Worm (Caenorhabditis elegans): Measurements from ENCODE around the gene ZK1321.4.

ZK1321.4 gene

DNA sequence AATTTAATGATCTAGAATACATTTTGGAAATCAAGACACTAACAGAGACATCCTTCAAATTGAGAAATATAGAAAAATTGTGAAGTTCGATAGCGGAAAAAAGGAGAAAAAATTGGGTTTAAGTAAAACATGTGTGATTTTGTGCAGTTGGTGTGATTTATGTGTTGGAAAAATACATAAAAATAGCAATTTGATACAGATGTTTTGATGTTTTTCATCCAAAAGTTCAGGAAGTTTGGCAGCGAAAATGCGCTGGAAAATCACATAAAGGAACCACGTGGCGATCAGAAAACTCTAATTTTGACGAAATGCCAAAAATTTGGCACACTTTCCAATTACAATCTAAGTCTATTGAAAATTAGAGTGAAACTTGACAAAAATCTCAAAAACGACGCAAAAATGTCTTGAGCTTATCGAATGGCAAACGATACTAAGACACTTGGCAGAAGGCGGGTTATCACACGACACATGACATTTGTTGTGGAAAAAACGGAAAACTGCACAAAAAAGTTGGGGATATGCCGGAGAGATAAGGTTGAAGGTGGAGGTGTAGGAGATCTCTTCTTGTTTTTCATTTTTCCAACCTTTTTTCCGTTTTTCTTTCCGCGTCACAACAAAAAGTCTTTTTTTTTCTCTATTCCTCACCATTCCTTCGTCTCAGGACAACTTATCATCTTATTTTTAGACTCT is at the start of gene ZK1321.4:
Gene ZK1321.4, minus strand, starts transcription at position 51 of the 690 bp plus-strand sequence.
- TF ChIP-seq tab-1 (GFP tag; IDR thresholded peaks at IDR 0.05), result no peak
- TF ChIP-seq ref-1 (GFP tag; conservative IDR thresholded peaks at IDR 0.05), result no peak
- no peak for TF ChIP-seq cog-1 (tag; optimal IDR thresholded peaks at IDR 0.05)
- no peak for TF ChIP-seq flt-1 (GFP tag; IDR thresholded peaks at IDR 0.05)
- no peak for TF ChIP-seq klf-2 (GFP tag; conservative IDR thresholded peaks at IDR 0.05)
- TF ChIP-seq T22C8.4 (GFP tag; IDR thresholded peaks at IDR 0.05), result no peak
- TF ChIP-seq ztf-29 (GFP tag; IDR thresholded peaks at IDR 0.05), result no peak
- TF ChIP-seq ztf-23 (GFP tag; IDR thresholded peaks at IDR 0.05), result no peak
- no peak for TF ChIP-seq med-1 (GFP tag; optimal IDR thresholded peaks at IDR 0.05; ENCODE audit: insufficient read depth)

- TF ChIP-seq flt-1 (GFP tag; IDR thresholded peaks at IDR 0.05), result no peak
- no peak for TF ChIP-seq ztf-23 (GFP tag; IDR thresholded peaks at IDR 0.05)
- TF ChIP-seq cog-1 (tag; optimal IDR thresholded peaks at IDR 0.05), result no peak
- no peak for TF ChIP-seq ztf-29 (GFP tag; IDR thresholded peaks at IDR 0.05)
- no peak for TF ChIP-seq tab-1 (GFP tag; IDR thresholded peaks at IDR 0.05)
- no peak for TF ChIP-seq T22C8.4 (GFP tag; IDR thresholded peaks at IDR 0.05)
- no peak for TF ChIP-seq klf-2 (GFP tag; conservative IDR thresholded peaks at IDR 0.05)
Measured at ce11 chrII:9807519-9807972, 33.8 kb upstream of the ZK1321.4 start, which contains the start of gene cyp-13A8. TSS of gene cyp-13A8 (minus strand) at chrII:9807569.

DNA sequence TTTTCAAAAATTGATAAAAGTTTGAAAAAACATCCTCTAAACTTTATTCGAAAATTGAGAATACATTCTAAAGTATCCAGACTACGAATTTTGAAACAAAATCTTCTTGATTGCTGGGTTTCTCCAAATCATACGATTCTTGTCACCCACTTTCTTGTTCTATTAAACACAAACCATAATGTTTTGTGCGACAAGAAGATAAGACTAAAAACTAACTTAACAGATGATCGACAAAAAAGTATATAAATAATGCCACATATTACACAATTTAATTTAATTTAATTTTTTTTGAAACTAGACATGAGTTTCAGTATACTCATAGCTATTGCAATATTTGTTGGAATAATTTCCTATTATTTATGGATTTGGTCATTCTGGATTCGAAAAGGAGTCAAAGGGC is 29.6 kb upstream of the ZK1321.4 start, which contains the start of gene cyp-13A7:
Gene cyp-13A7, plus strand, starts transcription at position 301 of the 400 bp plus-strand sequence.
- TF ChIP-seq ztf-29 (GFP tag; IDR thresholded peaks at IDR 0.05) (no peak), cog-1 (tag; optimal IDR thresholded peaks at IDR 0.05) (no peak), ztf-23 (GFP tag; IDR thresholded peaks at IDR 0.05) (no peak)

- TF ChIP-seq tab-1 (GFP tag; IDR thresholded peaks at IDR 0.05), result no peak
- TF ChIP-seq ztf-23 (GFP tag; IDR thresholded peaks at IDR 0.05), result no peak
- TF ChIP-seq cog-1 (tag; optimal IDR thresholded peaks at IDR 0.05), result no peak
- TF ChIP-seq ztf-29 (GFP tag; IDR thresholded peaks at IDR 0.05), result no peak
Measured at ce11 chrII:9802642-9803041, 28.9 kb upstream of the ZK1321.4 start, which contains the start of gene cyp-13A6. TSS of gene cyp-13A6 (minus strand) at chrII:9802821.

DNA sequence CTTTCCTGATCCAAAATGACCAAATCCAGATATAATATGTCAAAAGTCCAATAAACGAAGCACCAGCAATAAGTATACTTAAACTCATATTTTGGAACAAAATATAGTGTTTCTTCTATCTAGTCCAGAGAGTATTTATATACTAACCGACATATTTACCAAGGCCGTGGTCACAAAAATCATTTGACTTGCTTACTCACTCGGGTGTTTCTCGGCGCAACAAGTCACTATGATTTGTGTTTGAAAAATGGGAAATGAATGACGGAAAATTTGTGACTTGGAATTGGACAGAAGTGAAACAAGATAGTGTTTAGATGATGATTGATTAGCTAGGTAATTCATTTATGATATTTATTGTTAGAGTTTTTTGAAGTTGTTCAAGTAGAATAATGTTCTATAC is 26.5 kb upstream of the ZK1321.4 start, which contains the start of gene cyp-13A5:
Gene cyp-13A5, minus strand, starts transcription at position 112 of the 400 bp plus-strand sequence.
- TF ChIP-seq ref-1 (GFP tag; conservative IDR thresholded peaks at IDR 0.05), result no peak
- TF ChIP-seq cog-1 (tag; optimal IDR thresholded peaks at IDR 0.05), result no peak
- TF ChIP-seq klf-2 (GFP tag; conservative IDR thresholded peaks at IDR 0.05), result no peak
- no peak for TF ChIP-seq tab-1 (GFP tag; IDR thresholded peaks at IDR 0.05)
- TF ChIP-seq ztf-23 (GFP tag; IDR thresholded peaks at IDR 0.05), result no peak
- no peak for TF ChIP-seq T22C8.4 (GFP tag; IDR thresholded peaks at IDR 0.05)
- TF ChIP-seq med-1 (GFP tag; optimal IDR thresholded peaks at IDR 0.05; ENCODE audit: insufficient read depth), result no peak
- TF ChIP-seq ztf-29 (GFP tag; IDR thresholded peaks at IDR 0.05), result no peak
- TF ChIP-seq flt-1 (GFP tag; IDR thresholded peaks at IDR 0.05), result no peak

DNA sequence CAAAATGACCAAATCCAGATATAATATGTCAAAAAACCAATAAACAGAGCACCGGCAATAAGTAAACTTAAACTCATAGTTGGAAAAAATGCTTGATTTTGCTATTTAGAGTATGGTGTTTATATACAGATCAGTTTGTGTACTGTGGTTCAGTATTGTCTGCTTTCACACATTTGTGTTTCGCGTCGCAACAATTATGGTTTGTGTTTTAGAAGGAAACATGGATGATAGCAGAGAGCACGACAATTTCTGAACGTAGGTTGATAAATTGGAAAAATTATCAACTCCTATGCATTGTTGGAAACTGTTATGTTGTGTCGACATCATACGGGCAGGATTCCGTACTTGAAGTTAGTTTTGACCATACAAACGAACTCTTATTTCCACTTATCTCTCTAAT is 23.9 kb upstream of the ZK1321.4 start, which contains the start of gene cyp-13A4:
Gene cyp-13A4, minus strand, starts transcription at position 77 of the 400 bp plus-strand sequence.
- TF ChIP-seq ztf-29 (GFP tag; IDR thresholded peaks at IDR 0.05) (no peak), klf-2 (GFP tag; conservative IDR thresholded peaks at IDR 0.05) (no peak), med-1 (GFP tag; optimal IDR thresholded peaks at IDR 0.05; ENCODE audit: insufficient read depth) (no peak), cog-1 (tag; optimal IDR thresholded peaks at IDR 0.05) (no peak), ztf-23 (GFP tag; IDR thresholded peaks at IDR 0.05) (no peak), tab-1 (GFP tag; IDR thresholded peaks at IDR 0.05) (no peak), ref-1 (GFP tag; conservative IDR thresholded peaks at IDR 0.05) (no peak), T22C8.4 (GFP tag; IDR thresholded peaks at IDR 0.05) (no peak), flt-1 (GFP tag; IDR thresholded peaks at IDR 0.05) (no peak)

ce11 chrII:9793197-9793596 is 19.5 kb upstream of the ZK1321.4 start, which contains the start of gene cyp-13A3:
TSS of gene cyp-13A3 (minus strand) at chrII:9793297.
- TF ChIP-seq T22C8.4 (GFP tag; IDR thresholded peaks at IDR 0.05) (no peak), klf-2 (GFP tag; conservative IDR thresholded peaks at IDR 0.05) (no peak), ztf-23 (GFP tag; IDR thresholded peaks at IDR 0.05) (no peak), cog-1 (tag; optimal IDR thresholded peaks at IDR 0.05) (no peak), tab-1 (GFP tag; IDR thresholded peaks at IDR 0.05) (no peak), ref-1 (GFP tag; conservative IDR thresholded peaks at IDR 0.05) (no peak), flt-1 (GFP tag; IDR thresholded peaks at IDR 0.05) (no peak), ztf-29 (GFP tag; IDR thresholded peaks at IDR 0.05) (no peak), med-1 (GFP tag; optimal IDR thresholded peaks at IDR 0.05; ENCODE audit: insufficient read depth) (no peak)

DNA sequence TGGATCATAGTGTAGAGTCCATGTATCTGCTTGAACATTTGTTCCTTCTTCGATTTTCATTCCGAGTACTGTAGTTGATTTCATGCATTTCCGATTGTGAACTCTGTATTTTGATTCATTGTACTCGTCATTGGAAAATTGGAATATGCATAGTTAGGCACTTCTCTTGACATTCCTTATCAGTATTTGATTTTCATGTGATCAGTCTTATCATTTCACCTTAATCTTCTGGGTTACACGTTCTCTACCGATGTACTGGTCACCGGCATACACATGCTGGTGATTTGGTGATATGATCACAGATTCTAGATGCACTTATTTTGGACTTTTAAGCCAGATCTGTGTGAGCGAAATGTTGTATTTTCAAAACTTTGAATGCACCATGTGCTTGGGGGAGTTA is 17.4 kb upstream of the ZK1321.4 start:
- TF ChIP-seq cog-1 (tag; optimal IDR thresholded peaks at IDR 0.05) (no peak), klf-2 (GFP tag; conservative IDR thresholded peaks at IDR 0.05) (no peak), tab-1 (GFP tag; IDR thresholded peaks at IDR 0.05) (no peak), ref-1 (GFP tag; conservative IDR thresholded peaks at IDR 0.05) (no peak), ztf-23 (GFP tag; IDR thresholded peaks at IDR 0.05) (no peak), flt-1 (GFP tag; IDR thresholded peaks at IDR 0.05) (no peak), ztf-29 (GFP tag; IDR thresholded peaks at IDR 0.05) (no peak), med-1 (GFP tag; optimal IDR thresholded peaks at IDR 0.05; ENCODE audit: insufficient read depth) (no peak), T22C8.4 (GFP tag; IDR thresholded peaks at IDR 0.05) (no peak)

DNA sequence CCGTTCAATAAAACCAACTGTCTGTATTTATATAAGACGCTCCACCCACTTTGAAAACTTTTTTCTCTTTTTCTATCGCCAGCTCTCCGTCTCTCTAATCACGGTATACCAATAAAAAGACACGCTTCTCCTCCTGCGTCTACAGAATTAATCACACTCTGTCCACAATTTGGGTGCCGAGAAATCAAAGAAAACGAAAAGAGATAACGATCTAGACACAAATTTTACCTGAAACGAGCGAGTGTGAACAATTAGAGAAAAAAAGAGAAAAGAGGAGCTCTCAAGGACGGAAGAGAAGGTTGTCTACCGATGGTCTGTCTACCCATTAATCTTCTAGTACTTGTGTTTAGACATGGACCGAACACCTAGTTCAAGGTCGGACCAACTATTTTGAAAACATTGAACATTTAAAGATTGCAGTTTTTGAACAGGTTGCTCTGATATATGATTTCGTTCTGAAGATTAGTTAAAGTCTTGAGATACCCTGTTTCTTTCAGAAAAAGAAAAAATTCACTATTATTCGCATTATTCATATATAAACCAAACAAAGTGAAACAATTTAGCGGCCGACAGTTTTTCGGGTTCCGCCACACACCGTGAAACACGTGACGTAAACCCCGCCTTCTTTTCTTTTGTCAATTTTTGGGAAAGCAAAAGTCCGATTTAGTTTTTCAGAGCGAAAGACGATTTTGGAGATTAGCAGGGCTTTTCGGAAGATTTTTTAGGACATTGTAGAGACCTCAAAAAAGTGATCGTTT is 13.8 kb upstream of the ZK1321.4 start, which contains the start of gene cyp-13A2:
Gene cyp-13A2, minus strand, starts transcription at position 235 of the 758 bp plus-strand sequence.
- TF ChIP-seq med-1 (GFP tag; optimal IDR thresholded peaks at IDR 0.05; ENCODE audit: insufficient read depth) (no peak), cog-1 (tag; optimal IDR thresholded peaks at IDR 0.05) (no peak), ztf-23 (GFP tag; IDR thresholded peaks at IDR 0.05) (no peak), tab-1 (GFP tag; IDR thresholded peaks at IDR 0.05) (no peak), T22C8.4 (GFP tag; IDR thresholded peaks at IDR 0.05) (no peak), klf-2 (GFP tag; conservative IDR thresholded peaks at IDR 0.05) (no peak), ref-1 (GFP tag; conservative IDR thresholded peaks at IDR 0.05) (no peak), ztf-29 (GFP tag; IDR thresholded peaks at IDR 0.05) (no peak)
